Worm (Caenorhabditis elegans): ENCODE results near the gene tac-1.

DNA sequence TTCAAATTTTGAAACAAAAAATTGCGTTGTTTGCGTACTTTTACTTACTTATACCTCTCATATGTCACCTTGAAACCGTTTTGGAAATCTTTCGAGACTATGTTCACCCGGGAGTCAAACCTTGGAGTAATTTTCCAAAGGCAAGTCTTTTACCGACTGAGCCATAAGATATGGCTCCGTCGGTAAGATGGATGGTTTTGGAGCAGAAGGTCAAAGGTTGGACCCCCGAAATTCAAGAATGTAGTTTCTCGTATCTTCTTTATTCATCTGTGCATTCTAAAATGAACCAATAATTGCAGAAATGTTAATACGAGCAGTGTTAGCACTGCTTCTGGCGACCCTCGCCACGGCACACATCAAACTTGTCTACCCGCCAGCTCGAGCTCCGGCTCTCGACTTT lies 48.5 kb downstream of the tac-1 start, which contains the start of gene C09F9.2:
- no peak for TF ChIP-seq chd-7 (tag; optimal IDR thresholded peaks at IDR 0.05)
- no peak for TF ChIP-seq snpc-4 (GFP tag; optimal IDR thresholded peaks at IDR 0.05)
- TF ChIP-seq snpc-4 (tag; optimal IDR thresholded peaks at IDR 0.05): no peak
- no peak for TF ChIP-seq D2030.7 (GFP tag; IDR thresholded peaks at IDR 0.05)
- no peak for TF ChIP-seq cebp-2 (GFP tag; IDR thresholded peaks at IDR 0.05)
- TF ChIP-seq F23B12.7 (tag; optimal IDR thresholded peaks at IDR 0.05; ENCODE audit: insufficient read depth): no peak
- TF ChIP-seq nfya-1 (tag; optimal IDR thresholded peaks at IDR 0.05; ENCODE audit: borderline replicate concordance, insufficient read depth): no peak
- TF ChIP-seq let-607 (tag; optimal IDR thresholded peaks at IDR 0.05): no peak
- TF ChIP-seq ets-4 (GFP tag; optimal IDR thresholded peaks at IDR 0.05): no peak
- no peak for TF ChIP-seq B0035.1 (tag; optimal IDR thresholded peaks at IDR 0.05)
- TF ChIP-seq T07F8.4 (tag; optimal IDR thresholded peaks at IDR 0.05): no peak
- no peak for TF ChIP-seq pha-4 (tag; optimal IDR thresholded peaks at IDR 0.05)
- no peak for TF ChIP-seq gei-17 (GFP tag; optimal IDR thresholded peaks at IDR 0.05)
- no peak for TF ChIP-seq attf-5 (GFP tag; optimal IDR thresholded peaks at IDR 0.05)
